Fruit fly (Drosophila melanogaster) whole organism, embryonic: ENCODE data around the gene CG12974.
A peak's percentile ranks its signal among the peaks of the same experiment; 100 is the strongest.

Experiments
- Adf1 ChIP-seq: fragments of 200-800 bp; sonication (Bioruptor generic); IDR thresholded peaks from 2 replicates; pipeline ENCODE4 v1.3.6; 2022; ENCODE audit warnings: missing biosample characterization, missing genetic modification characterization
- Antp ChIP-seq: fragments of 200-800 bp; sonication (Bioruptor generic); optimal IDR thresholded peaks from 3 replicates; lab custom pipeline; 2016; ENCODE audit warnings: missing biosample characterization, missing genetic modification characterization
- BEAF-32 ChIP-seq: fragments of 200-800 bp; sonication (Bioruptor generic); optimal IDR thresholded peaks from 3 replicates; lab custom pipeline; 2017; ENCODE audit warnings: missing biosample characterization, missing genetic modification characterization, mild to moderate bottlenecking, moderate library complexity, missing genetic modification reagents
- BtbVII ChIP-seq: fragments of 200-800 bp; sonication (Bioruptor generic); optimal IDR thresholded peaks from 3 replicates; lab custom pipeline; 2017; ENCODE audit warnings: missing biosample characterization, mild to moderate bottlenecking, missing genetic modification characterization
- CG10209 ChIP-seq: fragments of 200-800 bp; sonication (Bioruptor generic); optimal IDR thresholded peaks from 3 replicates; lab custom pipeline; 2017; ENCODE audit warnings: missing biosample characterization, mild to moderate bottlenecking, missing genetic modification characterization, missing genetic modification reagents
- CG10321 ChIP-seq: fragments of 200-800 bp; sonication (Bioruptor generic); IDR thresholded peaks from 2 replicates; pipeline ENCODE4 v1.3.6; 2022; ENCODE audit warnings: missing biosample characterization, missing genetic modification characterization
- CG13296 ChIP-seq: fragments of 200-800 bp; sonication (Bioruptor generic); optimal IDR thresholded peaks from 3 replicates; lab custom pipeline; 2018; ENCODE audit warnings: missing biosample characterization, mild to moderate bottlenecking, missing genetic modification characterization
- CG15479 ChIP-seq: fragments of 200-800 bp; sonication (Bioruptor generic); optimal IDR thresholded peaks from 3 replicates; lab custom pipeline; 2019; ENCODE audit warnings: missing biosample characterization, mild to moderate bottlenecking, missing genetic modification characterization, moderate library complexity
- CG17912 ChIP-seq: fragments of 200-800 bp; sonication (Bioruptor generic); optimal IDR thresholded peaks from 2 replicates; lab custom pipeline; 2018; ENCODE audit warnings: missing biosample characterization, mild to moderate bottlenecking, missing genetic modification characterization
- CG18764 ChIP-seq: fragments of 200-800 bp; sonication (Bioruptor generic); optimal IDR thresholded peaks from 3 replicates; lab custom pipeline; 2016; ENCODE audit warnings: missing biosample characterization, missing genetic modification characterization
- CG2116 ChIP-seq: fragments of 200-800 bp; sonication (Bioruptor generic); optimal IDR thresholded peaks from 3 replicates; lab custom pipeline; 2018; ENCODE audit warnings: missing biosample characterization, mild to moderate bottlenecking, missing genetic modification characterization
- CG2875 ChIP-seq: fragments of 200-800 bp; sonication (Bioruptor generic); optimal IDR thresholded peaks from 2 replicates; lab custom pipeline; 2017; ENCODE audit warnings: missing biosample characterization, mild to moderate bottlenecking, missing genetic modification characterization, missing genetic modification reagents
- CG33557 ChIP-seq: fragments of 200-800 bp; sonication (Bioruptor generic); optimal IDR thresholded peaks from 2 replicates; lab custom pipeline; 2019; ENCODE audit warnings: missing biosample characterization, mild to moderate bottlenecking, missing genetic modification characterization, moderate library complexity
- CG3847 ChIP-seq: fragments of 200-800 bp; sonication (Bioruptor generic); IDR thresholded peaks from 2 replicates; pipeline ENCODE4 v1.3.6; 2022; ENCODE audit warnings: missing biosample characterization, missing genetic modification characterization
- CG3995 ChIP-seq: fragments of 200-800 bp; sonication (Bioruptor generic); optimal IDR thresholded peaks from 3 replicates; lab custom pipeline; 2016; ENCODE audit warnings: missing biosample characterization, missing genetic modification characterization
- CG4282 ChIP-seq: fragments of 200-800 bp; sonication (Bioruptor generic); optimal IDR thresholded peaks from 2 replicates; lab custom pipeline; 2016; ENCODE audit warnings: missing biosample characterization, missing genetic modification characterization
- CG6765 ChIP-seq: fragments of 200-800 bp; sonication (Bioruptor generic); optimal IDR thresholded peaks from 3 replicates; lab custom pipeline; 2017; ENCODE audit warnings: missing biosample characterization, mild to moderate bottlenecking, missing genetic modification characterization
- CG6813 ChIP-seq: fragments of 200-800 bp; sonication (Bioruptor generic); optimal IDR thresholded peaks from 2 replicates; lab custom pipeline; 2017; ENCODE audit warnings: missing biosample characterization, missing genetic modification characterization, mild to moderate bottlenecking, moderate library complexity, missing genetic modification reagents
- CG7745 ChIP-seq: fragments of 200-800 bp; sonication (Bioruptor generic); optimal IDR thresholded peaks from 2 replicates; lab custom pipeline; 2018; ENCODE audit warnings: missing biosample characterization, mild to moderate bottlenecking, missing genetic modification characterization, moderate library complexity
- CG7963 ChIP-seq: fragments of 200-800 bp; sonication (Bioruptor generic); IDR thresholded peaks from 3 replicates; pipeline ENCODE4 v1.3.6; 2022; ENCODE audit warnings: missing biosample characterization, missing genetic modification characterization; ENCODE audit not compliant: partially characterized antibody
- CG8281 ChIP-seq: fragments of 200-800 bp; sonication (Bioruptor generic); optimal IDR thresholded peaks from 2 replicates; lab custom pipeline; 2018; ENCODE audit warnings: missing biosample characterization, mild to moderate bottlenecking, missing genetic modification characterization, moderate library complexity
- CG9437 ChIP-seq: fragments of 200-800 bp; sonication (Bioruptor generic); optimal IDR thresholded peaks from 2 replicates; lab custom pipeline; 2018; ENCODE audit warnings: missing biosample characterization, mild to moderate bottlenecking, missing genetic modification characterization
- CTCF ChIP-seq: fragments of 200-800 bp; sonication (Bioruptor generic); optimal IDR thresholded peaks from 2 replicates; lab custom pipeline; 2017; ENCODE audit warnings: missing biosample characterization, mild to moderate bottlenecking, missing genetic modification characterization, moderate library complexity
- Chrac-16 ChIP-seq: fragments of 200-800 bp; sonication (Bioruptor generic); optimal IDR thresholded peaks from 3 replicates; lab custom pipeline; 2016; ENCODE audit warnings: missing biosample characterization, missing genetic modification characterization
- Dll ChIP-seq: fragments of 200-800 bp; sonication (Bioruptor generic); IDR thresholded peaks from 4 replicates; pipeline ENCODE4 v1.3.6; 2022; ENCODE audit warnings: missing biosample characterization, missing genetic modification characterization; ENCODE audit not compliant: partially characterized antibody
- Dref ChIP-seq: fragments of 200-800 bp; sonication (Bioruptor generic); IDR thresholded peaks from 2 replicates; pipeline ENCODE4 v1.3.6; 2022; ENCODE audit warnings: missing biosample characterization, missing genetic modification characterization
- Drgx ChIP-seq: fragments of 200-800 bp; sonication (Bioruptor generic); IDR thresholded peaks from 2 replicates; pipeline ENCODE4 v1.3.6; 2022; ENCODE audit warnings: missing biosample characterization, missing genetic modification characterization
- Jarid2 ChIP-seq: fragments of 200-800 bp; sonication (Bioruptor generic); optimal IDR thresholded peaks from 3 replicates; lab custom pipeline; 2017; ENCODE audit warnings: mild to moderate bottlenecking, missing biosample characterization, missing genetic modification reagents, missing genetic modification characterization
- NFAT ChIP-seq: fragments of 200-800 bp; sonication (Bioruptor generic); IDR thresholded peaks from 2 replicates; pipeline ENCODE4 v1.3.6; 2022; ENCODE audit warnings: missing biosample characterization, missing genetic modification characterization
- Side ChIP-seq: fragments of 200-800 bp; sonication (Bioruptor generic); optimal IDR thresholded peaks from 2 replicates; lab custom pipeline; 2016; ENCODE audit warnings: missing biosample characterization, missing genetic modification characterization
- Six4 ChIP-seq: fragments of 200-800 bp; sonication (Bioruptor generic); optimal IDR thresholded peaks from 2 replicates; lab custom pipeline; 2016; ENCODE audit warnings: missing biosample characterization, missing genetic modification characterization
- Sox102F ChIP-seq: fragments of 200-800 bp; sonication (Bioruptor generic); optimal IDR thresholded peaks from 2 replicates; lab custom pipeline; 2018; ENCODE audit warnings: missing biosample characterization, mild to moderate bottlenecking, missing genetic modification characterization, moderate library complexity
- Usf ChIP-seq: fragments of 200-800 bp; sonication (Bioruptor generic); optimal IDR thresholded peaks from 2 replicates; lab custom pipeline; 2017; ENCODE audit warnings: missing genotype, missing biosample characterization, missing genetic modification characterization
- YL-1 ChIP-seq: fragments of 200-800 bp; sonication (Bioruptor generic); optimal IDR thresholded peaks from 3 replicates; lab custom pipeline; 2017; ENCODE audit warnings: missing biosample characterization, mild to moderate bottlenecking, missing genetic modification characterization
- amos ChIP-seq: fragments of 200-800 bp; sonication (Bioruptor generic); IDR thresholded peaks from 2 replicates; pipeline ENCODE4 v1.3.6; 2022; ENCODE audit warnings: missing biosample characterization, missing genetic modification characterization; ENCODE audit not compliant: partially characterized antibody
- ase ChIP-seq: fragments of 200-800 bp; sonication (Bioruptor generic); IDR thresholded peaks from 3 replicates; pipeline ENCODE4 v1.3.6; 2022; ENCODE audit warnings: missing biosample characterization, missing genetic modification characterization
- cas ChIP-seq: fragments of 200-800 bp; sonication (Bioruptor generic); IDR thresholded peaks from 2 replicates; pipeline ENCODE4 v1.3.6; 2022; ENCODE audit warnings: missing biosample characterization, missing genetic modification characterization
- cato ChIP-seq: fragments of 200-800 bp; sonication (Bioruptor generic); optimal IDR thresholded peaks from 2 replicates; lab custom pipeline; 2016; ENCODE audit warnings: missing biosample characterization, missing genetic modification characterization, borderline replicate concordance
- hbn ChIP-seq: fragments of 200-800 bp; sonication (Bioruptor generic); IDR thresholded peaks from 2 replicates; pipeline ENCODE4 v1.3.6; 2022; ENCODE audit warnings: missing biosample characterization, missing genetic modification characterization; ENCODE audit not compliant: partially characterized antibody
- insv ChIP-seq, 2 experiments: fragments of 200-800 bp; sonication (Bioruptor generic); optimal IDR thresholded peaks; 3 replicates each; lab custom pipeline; 2016 to 2018; ENCODE audit warnings: missing biosample characterization in 2 of 2, missing genetic modification characterization in 2 of 2
- lab ChIP-seq: fragments of 200-800 bp; sonication (Bioruptor generic); optimal IDR thresholded peaks from 3 replicates; lab custom pipeline; 2017; ENCODE audit warnings: missing biosample characterization, missing genetic modification characterization, mild to moderate bottlenecking, moderate library complexity, missing genetic modification reagents
- lmd ChIP-seq: fragments of 200-800 bp; sonication (Bioruptor generic); IDR thresholded peaks from 2 replicates; pipeline ENCODE4 v1.3.6; 2022; ENCODE audit warnings: missing biosample characterization, missing genetic modification characterization
- maf-S ChIP-seq: fragments of 200-800 bp; sonication (Bioruptor generic); optimal IDR thresholded peaks from 2 replicates; lab custom pipeline; 2016; ENCODE audit warnings: missing biosample characterization, missing genetic modification characterization
- pros ChIP-seq: fragments of 200-800 bp; sonication (Bioruptor generic); optimal IDR thresholded peaks from 3 replicates; lab custom pipeline; 2019; ENCODE audit warnings: missing biosample characterization, mild to moderate bottlenecking, missing genetic modification characterization, moderate library complexity
- repo ChIP-seq: fragments of 200-800 bp; sonication (Bioruptor generic); optimal IDR thresholded peaks from 2 replicates; lab custom pipeline; 2016; ENCODE audit warnings: missing biosample characterization, missing genetic modification characterization
- slou ChIP-seq: fragments of 200-800 bp; sonication (Bioruptor generic); optimal IDR thresholded peaks from 3 replicates; lab custom pipeline; 2016; ENCODE audit warnings: missing biosample characterization, missing genetic modification characterization
- stc ChIP-seq: fragments of 200-800 bp; sonication (Bioruptor generic); IDR thresholded peaks from 2 replicates; pipeline ENCODE4 v1.3.6; 2022; ENCODE audit warnings: missing biosample characterization, missing genetic modification characterization
- sug ChIP-seq: fragments of 200-800 bp; optimal IDR thresholded peaks from 2 replicates; lab custom pipeline; 2019; ENCODE audit warnings: missing biosample characterization, mild to moderate bottlenecking, missing genetic modification characterization, moderate library complexity
- tio ChIP-seq: fragments of 200-800 bp; sonication (Bioruptor generic); optimal IDR thresholded peaks from 2 replicates; lab custom pipeline; 2017; ENCODE audit warnings: missing biosample characterization, missing genetic modification characterization, inconsistent platforms
- twi ChIP-seq: fragments of 200-800 bp; optimal IDR thresholded peaks from 2 replicates; lab custom pipeline; 2019; ENCODE audit warnings: missing biosample characterization, mild to moderate bottlenecking, missing genetic modification characterization, moderate library complexity
- tx ChIP-seq: fragments of 200-800 bp; sonication (Bioruptor generic); optimal IDR thresholded peaks from 2 replicates; lab custom pipeline; 2016; ENCODE audit warnings: missing biosample characterization, missing genetic modification characterization

The CG12974 gene

DNA sequence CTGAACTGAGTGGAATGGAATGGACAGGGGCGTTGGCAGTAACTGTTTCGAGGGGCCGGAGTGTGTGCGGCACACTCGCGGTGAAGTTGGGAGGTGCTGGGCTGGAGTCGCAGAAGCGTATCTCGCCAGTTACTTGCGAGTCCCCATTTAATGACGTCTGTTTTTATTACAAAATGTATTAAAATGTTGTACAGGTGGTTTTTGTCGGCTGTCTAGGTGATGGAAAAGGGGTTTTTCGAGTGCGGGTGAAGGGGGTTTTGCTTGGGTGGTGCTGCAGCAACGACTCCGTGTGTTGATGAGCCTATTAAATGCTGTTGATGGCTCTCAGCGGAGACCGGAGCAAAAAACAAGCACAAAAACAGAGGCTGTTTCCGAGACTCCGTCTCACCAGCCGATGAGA lies 34.4 kb downstream of the CG12974 start (continued):
- TF ChIP-seq CG17912 (GFP tag; lab: Kevin White, UChicago) (no peak), CG13296 (no peak), CG18764 (GFP tag; lab: Kevin White, UChicago) (no peak), Drgx (peak; percentile 41), repo (GFP tag; lab: Kevin White, UChicago) (no peak), Usf (no peak), sug (tag; lab: Kevin White, UChicago) (no peak), CG10321 (GFP tag; lab: Robert Waterston, UW) (no peak), tio (no peak), amos (no peak), YL-1 (no peak), Side (GFP tag; lab: Kevin White, UChicago) (no peak), CG10209 (no peak), twi (tag; lab: Kevin White, UChicago) (no peak), Antp (GFP tag; lab: Kevin White, UChicago) (peak; percentile 14), Six4 (GFP tag; lab: Kevin White, UChicago) (no peak), CG6765 (GFP tag; lab: Kevin White, UChicago) (no peak), BEAF-32 (GFP tag; lab: Kevin White, UChicago) (no peak), CG33557 (no peak), CG2116 (GFP tag; lab: Kevin White, UChicago) (no peak), CG2875 (no peak), maf-S (GFP tag; lab: Kevin White, UChicago) (no peak), BtbVII (GFP tag; lab: Kevin White, UChicago) (no peak), slou (GFP tag; lab: Kevin White, UChicago) (no peak), insv (GFP tag; optimal IDR thresholded peaks at IDR 0.05; lab: Kevin White, UChicago) (no peak), cato (no peak), Chrac-16 (GFP tag; lab: Kevin White, UChicago) (no peak), Jarid2 (no peak), Dref (GFP tag; lab: Robert Waterston, UW) (no peak), ase (0 out of 3 replicates have a peak, but pooled peaks have one; percentile 19), NFAT (GFP tag; lab: Robert Waterston, UW) (no peak), lab (GFP tag; lab: Kevin White, UChicago) (no peak), Dll (GFP tag; lab: Robert Waterston, UW) (0 out of 4 replicates have a peak, but pooled peaks have one; percentile 12), hbn (GFP tag; lab: Robert Waterston, UW) (no peak), CG3847 (GFP tag; lab: Robert Waterston, UW) (0 out of 2 replicates have a peak, but pooled peaks have one; percentile 33), Adf1 (GFP tag; lab: Robert Waterston, UW) (peak; percentile 7; the same call in 1 of the 2 replicates), CG6813 (no peak), CG3995 (no peak), cas (GFP tag; lab: Robert Waterston, UW) (no peak), CG7963 (GFP tag; lab: Robert Waterston, UW) (no peak), CG8281 (tag; lab: Kevin White, UChicago) (no peak), tx (GFP tag; lab: Kevin White, UChicago) (no peak), CG7745 (tag; lab: Kevin White, UChicago) (no peak), CG15479 (no peak), pros (peak; percentile 17), CTCF (GFP tag; lab: Kevin White, UChicago) (no peak), CG9437 (GFP tag; lab: Kevin White, UChicago) (no peak), CG4282 (GFP tag; lab: Kevin White, UChicago) (no peak), Sox102F (peak; percentile 36), stc (GFP tag; lab: Robert Waterston, UW) (no peak), lmd (GFP tag; lab: Robert Waterston, UW) (no peak)
